Fruit fly (Drosophila melanogaster) whole organism, wandering third instar larva: ENCODE data around the gene Coa8.

Experiments
- CrebA ChIP-seq: fragments of 200-800 bp; sonication (Bioruptor generic); optimal IDR thresholded peaks from 2 replicates; lab custom pipeline; 2016; ENCODE audit warnings: missing biosample characterization, mild to moderate bottlenecking, missing genetic modification characterization, borderline replicate concordance
- Dfd ChIP-seq: fragments of >200 bp; optimal IDR thresholded peaks from 2 replicates; lab custom pipeline; 2017; ENCODE audit warnings: missing biosample characterization, missing genetic modification characterization
- Dif ChIP-seq: fragments of 200-275, 200-300 bp; sonication (Bioruptor generic); optimal IDR thresholded peaks from 2 replicates; lab custom pipeline; 2018; ENCODE audit warnings: missing biosample characterization, missing genetic modification characterization; ENCODE audit not compliant: partially characterized antibody
- HLH106 ChIP-seq: fragments of 200-800 bp; optimal IDR thresholded peaks from 3 replicates; lab custom pipeline; 2019; ENCODE audit warnings: missing biosample characterization, mild to moderate bottlenecking, missing genetic modification characterization, moderate library complexity
- Hr78 ChIP-seq: fragments of >200 bp; optimal IDR thresholded peaks from 2 replicates; lab custom pipeline; 2017; ENCODE audit warnings: missing biosample characterization, missing genetic modification characterization
- Hr83 ChIP-seq: fragments of 200-300 bp; sonication (Bioruptor generic); optimal IDR thresholded peaks from 2 replicates; lab custom pipeline; 2016; ENCODE audit warnings: missing biosample characterization, mild to moderate bottlenecking, missing genetic modification characterization, moderate library complexity; ENCODE audit not compliant: poor library complexity, severe bottlenecking
- OdsH ChIP-seq: fragments of 200-800 bp; sonication (Bioruptor generic); optimal IDR thresholded peaks from 2 replicates; lab custom pipeline; 2016; ENCODE audit warnings: missing biosample characterization, mild to moderate bottlenecking, missing genetic modification characterization
- Rel ChIP-seq, 2 experiments: fragments of 200-800 bp; sonication (Bioruptor generic) in 1 of 2; optimal IDR thresholded peaks; 2 replicates in 1 of 2; 3 replicates in 1 of 2; lab custom pipeline; 2016 to 2019; ENCODE audit warnings: mild to moderate bottlenecking in 2 of 2, missing biosample characterization in 2 of 2, missing genetic modification characterization in 2 of 2, moderate library complexity in 1 of 2
- br ChIP-seq: fragments of 200-800 bp; sonication (Bioruptor generic); optimal IDR thresholded peaks from 2 replicates; lab custom pipeline; 2016; ENCODE audit warnings: missing biosample characterization, missing genetic modification characterization
- brk ChIP-seq: fragments of 200-800 bp; sonication (Bioruptor generic); optimal IDR thresholded peaks from 2 replicates; lab custom pipeline; 2016; ENCODE audit warnings: missing biosample characterization, mild to moderate bottlenecking, missing genetic modification characterization
- dsf ChIP-seq: sonication (Bioruptor generic); optimal IDR thresholded peaks from 2 replicates; lab custom pipeline; 2016; ENCODE audit warnings: missing biosample characterization, missing genetic modification characterization, borderline replicate concordance
- h ChIP-seq: fragments of 200-800 bp; sonication (Bioruptor generic); optimal IDR thresholded peaks from 3 replicates; lab custom pipeline; 2016; ENCODE audit warnings: missing biosample characterization, mild to moderate bottlenecking, missing genetic modification characterization
- pan ChIP-seq: fragments of >200 bp; optimal IDR thresholded peaks from 2 replicates; lab custom pipeline; 2017
- woc ChIP-seq: sonication (Bioruptor generic); optimal IDR thresholded peaks from 2 replicates; lab custom pipeline; 2016; ENCODE audit warnings: missing biosample characterization, mild to moderate bottlenecking, missing genetic modification characterization

dm6 chrX:1903968-1904367 is 23.9 kb downstream of the Coa8 start:
- TF ChIP-seq dsf (GFP tag; lab: Kevin White, UChicago) = no peak
- no peak for TF ChIP-seq Rel (GFP tag; optimal IDR thresholded peaks at IDR 0.05; lab: Kevin White, UChicago)
- no peak for TF ChIP-seq Rel (tag; optimal IDR thresholded peaks at IDR 0.05; lab: Kevin White, UChicago)
- no peak for TF ChIP-seq HLH106
- no peak for TF ChIP-seq brk (GFP tag; lab: Kevin White, UChicago)
- no peak for TF ChIP-seq pan
- no peak for TF ChIP-seq h (GFP tag; lab: Kevin White, UChicago)
- TF ChIP-seq woc (GFP tag; lab: Kevin White, UChicago) = no peak
- TF ChIP-seq OdsH (GFP tag; lab: Kevin White, UChicago) = no peak
- TF ChIP-seq Hr78 = no peak
- no peak for TF ChIP-seq Dif
- TF ChIP-seq Hr83 (GFP tag; lab: Kevin White, UChicago) = no peak
- TF ChIP-seq br (GFP tag; lab: Kevin White, UChicago) = no peak
- TF ChIP-seq CrebA (GFP tag; lab: Kevin White, UChicago) = no peak
- no peak for TF ChIP-seq Dfd
